Fruit fly (Drosophila melanogaster): ENCODE measurements around the gene CG9705.
A peak's percentile ranks its signal among the peaks of the same experiment; 100 is the strongest.

Gene CG9705

dm6 chr3L:16806823-16807325, 27.0 kb downstream of the CG9705 start (continued):
- TF ChIP-seq CG7556 (GFP tag; optimal IDR thresholded peaks at IDR 0.05) = peak; percentile 91
- peak; percentile 85 for TF ChIP-seq CG3281 (GFP tag; optimal IDR thresholded peaks at IDR 0.05)
- TF ChIP-seq Bdp1 (GFP tag; optimal IDR thresholded peaks at IDR 0.05) = no peak
- no peak for TF ChIP-seq Lim3 (GFP tag; IDR thresholded peaks at IDR 0.05)
- TF ChIP-seq CG17328 (GFP tag; IDR thresholded peaks at IDR 0.05) = peak; percentile 55; the same call in 1 of the 2 replicates
- TF ChIP-seq gro (GFP tag; optimal IDR thresholded peaks at IDR 0.05) = no peak
- TF ChIP-seq Lhr (GFP tag; optimal IDR thresholded peaks at IDR 0.05) = peak; percentile 35
- TF ChIP-seq CG34224 (GFP tag; IDR thresholded peaks at IDR 0.05; ENCODE audit: partially characterized antibody) = no peak
- peak; percentile 76 for TF ChIP-seq PHDP (tag; optimal IDR thresholded peaks at IDR 0.05)
- TF ChIP-seq run (tag; optimal IDR thresholded peaks at IDR 0.05) = peak; percentile 22
- TF ChIP-seq twi (tag; optimal IDR thresholded peaks at IDR 0.05) = peak; percentile 25
- no peak for TF ChIP-seq NK7.1 (GFP tag; optimal IDR thresholded peaks at IDR 0.05)
- TF ChIP-seq btn (GFP tag; optimal IDR thresholded peaks at IDR 0.05) = no peak
- TF ChIP-seq sug (tag; optimal IDR thresholded peaks at IDR 0.05) = peak; percentile 49
- peak; percentile 77 for TF ChIP-seq dmrt99B (tag; optimal IDR thresholded peaks at IDR 0.05)
- TF ChIP-seq Taf1 (GFP tag; IDR thresholded peaks at IDR 0.05) = peak; percentile 27
- TF ChIP-seq onecut (GFP tag; IDR thresholded peaks at IDR 0.05) = peak; percentile 91
- peak; percentile 69 for TF ChIP-seq bcd (GFP tag; optimal IDR thresholded peaks at IDR 0.05)
- TF ChIP-seq CG12104 (GFP tag; optimal IDR thresholded peaks at IDR 0.05) = peak; percentile 70
- no peak for TF ChIP-seq unc-4 (GFP tag; IDR thresholded peaks at IDR 0.05; ENCODE audit: partially characterized antibody)
- TF ChIP-seq Doc2 (GFP tag; IDR thresholded peaks at IDR 0.05) = no peak
- TF ChIP-seq Oli (tag; optimal IDR thresholded peaks at IDR 0.05) = peak; percentile 76
- no peak for TF ChIP-seq CG3995 (GFP tag; optimal IDR thresholded peaks at IDR 0.05)
- peak; percentile 26 for TF ChIP-seq salm (tag; optimal IDR thresholded peaks at IDR 0.05)
- TF ChIP-seq Hsf (GFP tag; optimal IDR thresholded peaks at IDR 0.05) = peak; percentile 11
- no peak for TF ChIP-seq maf-S (GFP tag; optimal IDR thresholded peaks at IDR 0.05)
- TF ChIP-seq CG11560 (tag; IDR thresholded peaks at IDR 0.05) = no peak
- no peak for TF ChIP-seq Hey (tag; optimal IDR thresholded peaks at IDR 0.05)
- TF ChIP-seq usp (GFP tag; optimal IDR thresholded peaks at IDR 0.05) = no peak
- no peak for TF ChIP-seq crc (GFP tag; optimal IDR thresholded peaks at IDR 0.05)
- TF ChIP-seq CG10274 (GFP tag; optimal IDR thresholded peaks at IDR 0.05) = peak; percentile 31
- peak; percentile 28; the same call in 1 of the 2 replicates for TF ChIP-seq CG14014 (GFP tag; IDR thresholded peaks at IDR 0.05)
- no peak for TF ChIP-seq C15 (GFP tag; IDR thresholded peaks at IDR 0.05)
- TF ChIP-seq gsb-n (tag; optimal IDR thresholded peaks at IDR 0.05) = peak; percentile 61
- TF ChIP-seq Elba2 (GFP tag; optimal IDR thresholded peaks at IDR 0.05) = no peak
- peak; percentile 70 for TF ChIP-seq vvl (GFP tag; IDR thresholded peaks at IDR 0.05)
- TF ChIP-seq CG1233 (GFP tag; optimal IDR thresholded peaks at IDR 0.05) = peak; percentile 76
- peak; percentile 78 for TF ChIP-seq CG2712 (tag; optimal IDR thresholded peaks at IDR 0.05)
- no peak for TF ChIP-seq CG13894 (tag; optimal IDR thresholded peaks at IDR 0.05)
- no peak for TF ChIP-seq Stat92E (GFP tag; optimal IDR thresholded peaks at IDR 0.05)
- peak; percentile 47 for TF ChIP-seq CG4424 (GFP tag; optimal IDR thresholded peaks at IDR 0.05)
- 0 out of 3 replicates have a peak, but pooled peaks have one; percentile 6 for TF ChIP-seq H15 (GFP tag; IDR thresholded peaks at IDR 0.05)
- TF ChIP-seq HLH54F (GFP tag; optimal IDR thresholded peaks at IDR 0.05) = no peak
- TF ChIP-seq D19B (GFP tag; optimal IDR thresholded peaks at IDR 0.05) = peak; percentile 23
- no peak for TF ChIP-seq CG32772 (GFP tag; IDR thresholded peaks at IDR 0.05)
- peak; percentile 35 for TF ChIP-seq Asciz (GFP tag; optimal IDR thresholded peaks at IDR 0.05)
- no peak for TF ChIP-seq corto (GFP tag; optimal IDR thresholded peaks at IDR 0.05)
- peak; percentile 78 for TF ChIP-seq CG17829 (tag; optimal IDR thresholded peaks at IDR 0.05)
- peak; percentile 54; the same call in 1 of the 3 replicates for TF ChIP-seq tgo (GFP tag; IDR thresholded peaks at IDR 0.05)
- TF ChIP-seq CG8281 (tag; optimal IDR thresholded peaks at IDR 0.05) = peak; percentile 23
- TF ChIP-seq chm (GFP tag; IDR thresholded peaks at IDR 0.05) = no peak

Data from whole organism, embryonic.